Fruit fly (Drosophila melanogaster) whole organism, embryonic: ENCODE results near the gene Gem2.
A peak's percentile ranks its signal among the peaks of the same experiment; 100 is the strongest.

ENCODE experiments used
- Aef1 ChIP-seq: fragments of 200-800 bp; sonication (Bioruptor generic); IDR thresholded peaks from 3 replicates; pipeline ENCODE4 v1.3.6; 2022; ENCODE audit warnings: missing biosample characterization, missing genetic modification characterization
- Atf3 ChIP-seq: fragments of 200-800 bp; sonication (Bioruptor generic); optimal IDR thresholded peaks from 3 replicates; lab custom pipeline; 2016; ENCODE audit warnings: missing biosample characterization, missing genetic modification characterization
- CG10565 ChIP-seq: fragments of 200-800 bp; sonication (Bioruptor generic); optimal IDR thresholded peaks from 3 replicates; lab custom pipeline; 2016; ENCODE audit warnings: missing biosample characterization, mild to moderate bottlenecking, missing genetic modification characterization
- CG12071 ChIP-seq: fragments of 200-800 bp; sonication (Bioruptor generic); optimal IDR thresholded peaks from 3 replicates; lab custom pipeline; 2018; ENCODE audit warnings: missing biosample characterization, mild to moderate bottlenecking, missing genetic modification characterization
- CG13296 ChIP-seq: fragments of 200-800 bp; sonication (Bioruptor generic); optimal IDR thresholded peaks from 3 replicates; lab custom pipeline; 2018; ENCODE audit warnings: missing biosample characterization, mild to moderate bottlenecking, missing genetic modification characterization
- CG15601 ChIP-seq: fragments of 200-800 bp; sonication (Bioruptor generic); optimal IDR thresholded peaks from 3 replicates; lab custom pipeline; 2019; ENCODE audit warnings: missing biosample characterization, mild to moderate bottlenecking, missing genetic modification characterization, moderate library complexity
- CG17912 ChIP-seq: fragments of 200-800 bp; sonication (Bioruptor generic); optimal IDR thresholded peaks from 2 replicates; lab custom pipeline; 2018; ENCODE audit warnings: missing biosample characterization, mild to moderate bottlenecking, missing genetic modification characterization
- CG18476 ChIP-seq: fragments of 200-800 bp; sonication (Bioruptor generic); optimal IDR thresholded peaks from 2 replicates; lab custom pipeline; 2016; ENCODE audit warnings: missing biosample characterization, mild to moderate bottlenecking, missing genetic modification characterization
- CG3407 ChIP-seq: fragments of 200-800 bp; sonication (Bioruptor generic); optimal IDR thresholded peaks from 2 replicates; lab custom pipeline; 2018; ENCODE audit warnings: missing biosample characterization, mild to moderate bottlenecking, missing genetic modification characterization
- CG3995 ChIP-seq: fragments of 200-800 bp; sonication (Bioruptor generic); optimal IDR thresholded peaks from 3 replicates; lab custom pipeline; 2016; ENCODE audit warnings: missing biosample characterization, missing genetic modification characterization
- CG6689 ChIP-seq: fragments of 200-800 bp; sonication (Bioruptor generic); IDR thresholded peaks from 2 replicates; pipeline ENCODE4 v1.3.6; 2022; ENCODE audit warnings: missing biosample characterization, missing genetic modification characterization
- CG6813 ChIP-seq: fragments of 200-800 bp; sonication (Bioruptor generic); optimal IDR thresholded peaks from 2 replicates; lab custom pipeline; 2017; ENCODE audit warnings: missing biosample characterization, missing genetic modification characterization, mild to moderate bottlenecking, moderate library complexity, missing genetic modification reagents
- CG7372 ChIP-seq: fragments of 200-800 bp; sonication (Bioruptor generic); IDR thresholded peaks from 2 replicates; pipeline ENCODE4 v1.3.6; 2022; ENCODE audit warnings: missing biosample characterization, missing genetic modification characterization
- CG7786 ChIP-seq: fragments of 200-800 bp; sonication (Bioruptor generic); optimal IDR thresholded peaks from 2 replicates; lab custom pipeline; 2016; ENCODE audit warnings: missing biosample characterization, missing genetic modification characterization
- CG8359 ChIP-seq: fragments of 200-800 bp; sonication (Bioruptor generic); optimal IDR thresholded peaks from 2 replicates; lab custom pipeline; 2017; ENCODE audit warnings: missing biosample characterization, mild to moderate bottlenecking, missing genetic modification characterization, borderline replicate concordance
- CG8765 ChIP-seq: fragments of 200-800 bp; sonication (Bioruptor generic); IDR thresholded peaks from 2 replicates; pipeline ENCODE4 v1.3.6; 2022; ENCODE audit warnings: missing biosample characterization, missing genetic modification characterization
- CG9876 ChIP-seq: fragments of 200-800 bp; sonication (Bioruptor generic); optimal IDR thresholded peaks from 2 replicates; lab custom pipeline; 2016; ENCODE audit warnings: missing biosample characterization, missing genetic modification characterization
- CTCF ChIP-seq: fragments of 200-800 bp; sonication (Bioruptor generic); optimal IDR thresholded peaks from 2 replicates; lab custom pipeline; 2017; ENCODE audit warnings: missing biosample characterization, mild to moderate bottlenecking, missing genetic modification characterization, moderate library complexity
- D ChIP-seq, 2 experiments: fragments of 200-800 bp in 1 of 2; fragments of >200 bp in 1 of 2; sonication (Bioruptor generic) in 1 of 2; optimal IDR thresholded peaks; 2 replicates in 1 of 2; 3 replicates in 1 of 2; lab custom pipeline; 2017; ENCODE audit warnings: mild to moderate bottlenecking in 1 of 2, missing biosample characterization in 1 of 2, missing genetic modification characterization in 1 of 2, missing genetic modification reagents in 1 of 2
- D19A ChIP-seq: fragments of 200-800 bp; optimal IDR thresholded peaks from 3 replicates; lab custom pipeline; 2019; ENCODE audit warnings: missing biosample characterization, mild to moderate bottlenecking, missing genetic modification characterization, moderate library complexity
- D19B ChIP-seq: fragments of 200-800 bp; sonication (Bioruptor generic); optimal IDR thresholded peaks from 2 replicates; lab custom pipeline; 2017; ENCODE audit warnings: missing biosample characterization, mild to moderate bottlenecking, missing genetic modification characterization
- Dek ChIP-seq: fragments of 200-800 bp; sonication (Bioruptor generic); optimal IDR thresholded peaks from 3 replicates; lab custom pipeline; 2019; ENCODE audit warnings: missing biosample characterization, mild to moderate bottlenecking, missing genetic modification characterization, moderate library complexity
- Hmx ChIP-seq: fragments of 200-800 bp; sonication (Bioruptor generic); optimal IDR thresholded peaks from 2 replicates; lab custom pipeline; 2016; ENCODE audit warnings: missing biosample characterization, missing genetic modification characterization
- Kr ChIP-seq: fragments of 200-800 bp; sonication (Bioruptor generic); optimal IDR thresholded peaks from 2 replicates; lab custom pipeline; 2017; ENCODE audit warnings: missing biosample characterization, mild to moderate bottlenecking, missing genetic modification characterization
- MESR4 ChIP-seq: fragments of 200-800 bp; sonication (Bioruptor generic); optimal IDR thresholded peaks from 2 replicates; lab custom pipeline; 2018; ENCODE audit warnings: missing biosample characterization, mild to moderate bottlenecking, missing genetic modification characterization, moderate library complexity
- Nf-YB ChIP-seq: fragments of 200-800 bp; sonication (Bioruptor generic); optimal IDR thresholded peaks from 3 replicates; lab custom pipeline; 2019; ENCODE audit warnings: missing biosample characterization, mild to moderate bottlenecking, missing genetic modification characterization, moderate library complexity
- Sox102F ChIP-seq: fragments of 200-800 bp; sonication (Bioruptor generic); optimal IDR thresholded peaks from 2 replicates; lab custom pipeline; 2018; ENCODE audit warnings: missing biosample characterization, mild to moderate bottlenecking, missing genetic modification characterization, moderate library complexity
- Taf1 ChIP-seq: fragments of 200-800 bp; sonication (Bioruptor generic); IDR thresholded peaks from 2 replicates; pipeline ENCODE4 v1.3.6; 2022; ENCODE audit warnings: missing biosample characterization, missing genetic modification characterization
- ash1 ChIP-seq: fragments of 200-800 bp; sonication (Bioruptor generic); optimal IDR thresholded peaks from 2 replicates; lab custom pipeline; 2018; ENCODE audit warnings: missing biosample characterization, mild to moderate bottlenecking, missing genetic modification characterization
- bowl ChIP-seq: fragments of 200-800 bp; sonication (Bioruptor generic); IDR thresholded peaks from 2 replicates; pipeline ENCODE4 v1.3.6; 2022; ENCODE audit warnings: missing biosample characterization, missing genetic modification characterization
- cas ChIP-seq: fragments of 200-800 bp; sonication (Bioruptor generic); IDR thresholded peaks from 2 replicates; pipeline ENCODE4 v1.3.6; 2022; ENCODE audit warnings: missing biosample characterization, missing genetic modification characterization
- chif ChIP-seq, 2 experiments: fragments of 200-800 bp; sonication (Bioruptor generic); optimal IDR thresholded peaks; 3 replicates each; lab custom pipeline; 2016; ENCODE audit warnings: missing biosample characterization in 2 of 2, missing genetic modification characterization in 2 of 2
- chm ChIP-seq: fragments of 200-800 bp; sonication (Bioruptor generic); IDR thresholded peaks from 2 replicates; pipeline ENCODE4 v1.3.6; 2022; ENCODE audit warnings: missing biosample characterization, missing genetic modification characterization
- dan ChIP-seq: fragments of 200-800 bp; sonication (Bioruptor generic); IDR thresholded peaks from 2 replicates; pipeline ENCODE4 v1.3.6; 2022; ENCODE audit warnings: missing biosample characterization, missing genetic modification characterization
- gem ChIP-seq: fragments of 200-800 bp; sonication (Bioruptor generic); optimal IDR thresholded peaks from 2 replicates; lab custom pipeline; 2019; ENCODE audit warnings: missing biosample characterization, mild to moderate bottlenecking, missing genetic modification characterization, moderate library complexity
- gfzf ChIP-seq: fragments of 200-800 bp; sonication (Bioruptor generic); optimal IDR thresholded peaks from 2 replicates; lab custom pipeline; 2016; ENCODE audit warnings: missing biosample characterization, mild to moderate bottlenecking, missing genetic modification characterization, moderate library complexity
- gsb ChIP-seq: fragments of 200-800 bp; sonication (Bioruptor generic); IDR thresholded peaks from 2 replicates; pipeline ENCODE4 v1.3.6; 2022; ENCODE audit warnings: missing biosample characterization, missing genetic modification characterization
- hth ChIP-seq: fragments of >200 bp; optimal IDR thresholded peaks from 2 replicates; lab custom pipeline; 2017; ENCODE audit warnings: inconsistent platforms
- lab ChIP-seq: fragments of 200-800 bp; sonication (Bioruptor generic); optimal IDR thresholded peaks from 3 replicates; lab custom pipeline; 2017; ENCODE audit warnings: missing biosample characterization, missing genetic modification characterization, mild to moderate bottlenecking, moderate library complexity, missing genetic modification reagents
- nerfin-1 ChIP-seq: fragments of 200-800 bp; sonication (Bioruptor generic); optimal IDR thresholded peaks from 3 replicates; lab custom pipeline; 2019; ENCODE audit warnings: missing biosample characterization, mild to moderate bottlenecking, missing genetic modification characterization, moderate library complexity
- oc ChIP-seq: fragments of 200-800 bp; sonication (Bioruptor generic); optimal IDR thresholded peaks from 2 replicates; lab custom pipeline; 2018; ENCODE audit warnings: missing biosample characterization, mild to moderate bottlenecking, missing genetic modification characterization, moderate library complexity
- onecut ChIP-seq: fragments of 200-800 bp; sonication (Bioruptor generic); IDR thresholded peaks from 2 replicates; pipeline ENCODE4 v1.3.6; 2022; ENCODE audit warnings: missing biosample characterization, missing genetic modification characterization
- pho ChIP-seq: fragments of 200-800 bp; sonication (Bioruptor generic); optimal IDR thresholded peaks from 2 replicates; lab custom pipeline; 2016; ENCODE audit warnings: missing biosample characterization, missing genetic modification characterization
- psq ChIP-seq: fragments of 200-800 bp; sonication (Bioruptor generic); optimal IDR thresholded peaks from 2 replicates; lab custom pipeline; 2017; ENCODE audit warnings: missing biosample characterization, missing genetic modification characterization
- pzg ChIP-seq: fragments of 200-800 bp; sonication (Bioruptor generic); optimal IDR thresholded peaks from 3 replicates; lab custom pipeline; 2018; ENCODE audit warnings: missing biosample characterization, mild to moderate bottlenecking, missing genetic modification characterization, moderate library complexity
- so ChIP-seq: fragments of 200-800 bp; sonication (Bioruptor generic); IDR thresholded peaks from 3 replicates; pipeline ENCODE4 v1.3.6; 2022; ENCODE audit warnings: missing biosample characterization, missing genetic modification characterization
- sqz ChIP-seq: fragments of 200-800 bp; sonication (Bioruptor generic); optimal IDR thresholded peaks from 3 replicates; lab custom pipeline; 2018; ENCODE audit warnings: missing biosample characterization, mild to moderate bottlenecking, missing genetic modification characterization
- sr ChIP-seq: fragments of 200-800 bp; sonication (Bioruptor generic); IDR thresholded peaks from 3 replicates; pipeline ENCODE4 v1.3.6; 2022; ENCODE audit warnings: missing biosample characterization, missing genetic modification characterization
- toy ChIP-seq: fragments of 200-800 bp; sonication (Bioruptor generic); IDR thresholded peaks from 2 replicates; pipeline ENCODE4 v1.3.6; 2022; ENCODE audit warnings: missing biosample characterization, missing genetic modification characterization

Gem2 gene

DNA sequence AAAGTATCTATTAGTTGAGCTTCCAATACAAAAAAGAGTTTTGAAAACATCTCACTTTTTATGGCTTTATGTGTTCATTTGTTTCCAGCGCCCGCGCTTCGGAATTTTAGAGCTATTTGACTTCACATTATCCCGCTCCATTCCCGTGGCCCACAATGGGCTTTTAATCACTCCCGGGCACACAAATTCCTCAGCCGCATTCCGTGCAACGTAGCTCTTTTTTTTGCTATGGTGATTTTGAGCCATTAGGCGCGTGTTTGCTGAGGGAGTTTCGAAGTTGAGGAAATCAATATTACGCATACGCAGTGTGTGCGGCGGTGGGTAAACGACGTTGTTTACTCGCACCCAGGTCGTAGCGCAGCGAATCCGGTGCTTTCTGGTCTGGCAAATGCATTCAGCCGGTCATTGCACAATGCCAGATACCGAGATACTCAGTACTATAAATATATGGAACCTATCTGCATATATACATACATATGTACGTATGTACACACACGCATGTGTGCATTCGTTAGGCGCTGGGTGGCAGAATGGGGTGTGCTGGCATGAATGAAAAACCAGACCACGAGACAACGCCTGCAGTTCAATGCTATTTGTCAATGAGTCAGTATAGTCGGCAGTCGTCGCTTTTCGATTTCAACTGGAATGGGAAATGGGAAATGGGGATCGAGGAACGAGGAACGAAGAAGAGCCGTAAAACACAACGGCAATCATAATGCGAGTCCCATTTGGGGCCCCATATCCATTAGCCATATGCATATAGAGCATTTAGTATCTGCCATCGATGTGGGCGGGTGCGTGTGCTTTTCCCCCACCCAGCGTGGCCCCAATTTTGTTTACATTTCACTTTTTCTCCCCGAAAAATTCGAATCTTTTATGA is 26.9 kb downstream of the Gem2 start (continued):
- no peak for TF ChIP-seq gsb
- peak; percentile 18 for TF ChIP-seq CG15601 (tag; lab: Kevin White, UChicago)
- no peak for TF ChIP-seq chm (GFP tag; lab: Robert Waterston, UW)
- no peak for TF ChIP-seq CTCF (GFP tag; lab: Kevin White, UChicago)
- no peak for TF ChIP-seq D (optimal IDR thresholded peaks at IDR 0.05; lab: Kevin White, UChicago)
- TF ChIP-seq D (GFP tag; optimal IDR thresholded peaks at IDR 0.05; lab: Kevin White, UChicago): peak; percentile 14
- peak; percentile 52 for TF ChIP-seq sqz (GFP tag; lab: Kevin White, UChicago)
- peak; percentile 35 for TF ChIP-seq gem (tag; lab: Kevin White, UChicago)
- peak; percentile 30 for TF ChIP-seq oc (tag; lab: Kevin White, UChicago)
- TF ChIP-seq CG8765 (GFP tag; lab: Robert Waterston, UW): 0 out of 2 replicates have a peak, but pooled peaks have one; percentile 17
- no peak for TF ChIP-seq hth (lab: Kevin White, UChicago)
- peak; percentile 0 for TF ChIP-seq CG6813 (GFP tag; lab: Kevin White, UChicago)
- TF ChIP-seq CG10565: no peak
- peak; percentile 68 for TF ChIP-seq CG7372 (GFP tag; lab: Robert Waterston, UW)
- no peak for TF ChIP-seq CG3995
- no peak for TF ChIP-seq cas
- TF ChIP-seq gfzf (GFP tag; lab: Kevin White, UChicago): no peak
- no peak for TF ChIP-seq D19A (tag; lab: Kevin White, UChicago)
- TF ChIP-seq Aef1: no peak
- no peak for TF ChIP-seq D19B (GFP tag; lab: Kevin White, UChicago)
- TF ChIP-seq pho (GFP tag; lab: Kevin White, UChicago): no peak
- no peak for TF ChIP-seq toy
- no peak for TF ChIP-seq CG9876 (GFP tag; lab: Kevin White, UChicago)
- no peak for TF ChIP-seq psq
- TF ChIP-seq CG6689 (GFP tag; lab: Robert Waterston, UW): peak; percentile 18; the same call in 1 of the 2 replicates
- TF ChIP-seq Kr (GFP tag; lab: Kevin White, UChicago): no peak
- TF ChIP-seq pzg (GFP tag; lab: Kevin White, UChicago): no peak
- TF ChIP-seq nerfin-1 (tag; lab: Kevin White, UChicago): peak; percentile 1
- TF ChIP-seq MESR4 (GFP tag; lab: Kevin White, UChicago): no peak
- no peak for TF ChIP-seq Atf3 (GFP tag; lab: Kevin White, UChicago)
- TF ChIP-seq bowl: peak; percentile 26; the same call in 1 of the 2 replicates
- peak; percentile 97 for TF ChIP-seq sr (GFP tag; lab: Robert Waterston, UW)
- TF ChIP-seq CG3407 (GFP tag; lab: Kevin White, UChicago): peak; percentile 52
- no peak for TF ChIP-seq Dek (tag; lab: Kevin White, UChicago)
- peak in 1 of 2 experiments; percentile 0 for TF ChIP-seq chif (GFP tag; optimal IDR thresholded peaks at IDR 0.05; lab: Kevin White, UChicago)
- peak; percentile 22 for TF ChIP-seq lab (GFP tag; lab: Kevin White, UChicago)
- peak; percentile 34 for TF ChIP-seq Sox102F
- peak; percentile 24 for TF ChIP-seq CG12071 (GFP tag; lab: Kevin White, UChicago)
- TF ChIP-seq Taf1 (GFP tag; lab: Robert Waterston, UW): no peak
- TF ChIP-seq so (GFP tag; lab: Robert Waterston, UW): peak; percentile 49; the same call in 1 of the 3 replicates
- no peak for TF ChIP-seq Hmx (GFP tag; lab: Kevin White, UChicago)
- TF ChIP-seq CG8359 (GFP tag; lab: Kevin White, UChicago): peak; percentile 34
- TF ChIP-seq CG17912 (GFP tag; lab: Kevin White, UChicago): peak; percentile 38
- TF ChIP-seq CG7786 (GFP tag; lab: Kevin White, UChicago): no peak
- TF ChIP-seq ash1: no peak
- TF ChIP-seq Nf-YB (GFP tag; lab: Kevin White, UChicago): no peak
- no peak for TF ChIP-seq dan (GFP tag; lab: Robert Waterston, UW)
- no peak for TF ChIP-seq CG18476 (GFP tag; lab: Kevin White, UChicago)
- no peak for TF ChIP-seq CG13296 (GFP tag; lab: Kevin White, UChicago)
- peak; percentile 55 for TF ChIP-seq onecut (GFP tag; lab: Robert Waterston, UW)
